Fruit fly (Drosophila melanogaster): Measurements from ENCODE around the gene CG33271.

Gene CG33271

DNA sequence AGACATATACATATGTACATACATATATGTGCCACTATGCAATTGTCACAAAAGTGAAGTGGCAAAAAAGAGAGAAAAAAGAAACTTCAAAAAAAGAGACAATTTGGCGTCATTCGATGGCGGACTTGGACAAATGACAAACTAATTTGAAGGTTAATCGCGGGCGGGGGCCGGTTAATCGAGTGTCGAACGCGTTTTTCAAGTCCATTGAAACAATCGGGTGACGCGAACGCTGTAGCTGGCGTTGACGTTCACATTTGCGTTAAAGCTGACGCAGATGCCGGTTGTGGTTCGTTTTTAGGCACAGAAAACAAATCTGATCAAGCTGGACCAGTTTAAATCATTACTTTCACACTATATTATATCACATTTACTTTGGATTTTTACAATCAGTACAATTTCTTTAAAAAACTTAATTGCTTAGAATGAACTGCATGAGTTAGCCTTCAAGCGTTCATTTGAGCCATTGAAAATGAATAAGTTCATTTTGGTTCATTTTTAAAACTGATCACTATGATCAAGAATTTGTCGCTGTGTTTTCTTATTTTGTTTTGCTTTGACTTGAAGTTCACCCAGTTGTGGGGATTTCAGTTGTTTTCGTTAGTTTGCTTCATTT lies 43.5 kb downstream of the CG33271 start (continued):
- TF ChIP-seq Fer2 (tag; optimal IDR thresholded peaks at IDR 0.05): peak; percentile 14
- peak; percentile 45 for TF ChIP-seq nmo (GFP tag; optimal IDR thresholded peaks at IDR 0.05)
- peak; percentile 9 for TF ChIP-seq CG1603 (tag; optimal IDR thresholded peaks at IDR 0.05)
- TF ChIP-seq Ssrp (tag; optimal IDR thresholded peaks at IDR 0.05): peak; percentile 36
- peak; percentile 23 for TF ChIP-seq Camta (GFP tag; optimal IDR thresholded peaks at IDR 0.05)
- no peak for TF ChIP-seq TFAM (GFP tag; optimal IDR thresholded peaks at IDR 0.05)
- TF ChIP-seq CG15696 (tag; optimal IDR thresholded peaks at IDR 0.05): no peak
- TF ChIP-seq C15 (GFP tag; IDR thresholded peaks at IDR 0.05): no peak
- TF ChIP-seq Xbp1 (GFP tag; optimal IDR thresholded peaks at IDR 0.05): peak; percentile 5
- no peak for TF ChIP-seq CG16815 (GFP tag; optimal IDR thresholded peaks at IDR 0.05)
- TF ChIP-seq al (GFP tag; IDR thresholded peaks at IDR 0.05): peak; percentile 50; the same call in 1 of the 2 replicates
- no peak for TF ChIP-seq CG14710 (tag; optimal IDR thresholded peaks at IDR 0.05)
- TF ChIP-seq hkb (optimal IDR thresholded peaks at IDR 0.05): no peak
- no peak for TF ChIP-seq hkb (GFP tag; IDR thresholded peaks at IDR 0.05)
- TF ChIP-seq CG6175 (GFP tag; IDR thresholded peaks at IDR 0.05): no peak
- TF ChIP-seq wor (GFP tag; IDR thresholded peaks at IDR 0.05): no peak
- no peak for TF ChIP-seq otp (GFP tag; IDR thresholded peaks at IDR 0.05)
- no peak for TF ChIP-seq Elba2 (GFP tag; optimal IDR thresholded peaks at IDR 0.05)
- no peak for TF ChIP-seq CG7963 (GFP tag; IDR thresholded peaks at IDR 0.05; ENCODE audit: partially characterized antibody)
- no peak for TF ChIP-seq Bdp1 (GFP tag; optimal IDR thresholded peaks at IDR 0.05)
- peak; percentile 9 for TF ChIP-seq HLH54F (GFP tag; optimal IDR thresholded peaks at IDR 0.05)
- TF ChIP-seq Dip2 (GFP tag; IDR thresholded peaks at IDR 0.05): no peak
- TF ChIP-seq cg (GFP tag; optimal IDR thresholded peaks at IDR 0.05): no peak
- TF ChIP-seq CG12942 (GFP tag; optimal IDR thresholded peaks at IDR 0.05): no peak
- TF ChIP-seq ERR (GFP tag; optimal IDR thresholded peaks at IDR 0.05): no peak
- TF ChIP-seq CG10979 (tag; optimal IDR thresholded peaks at IDR 0.05): peak; percentile 5
- TF ChIP-seq gfzf (GFP tag; optimal IDR thresholded peaks at IDR 0.05): no peak
- TF ChIP-seq Fer1 (GFP tag; optimal IDR thresholded peaks at IDR 0.05): peak; percentile 47
- no peak for TF ChIP-seq CG4707 (GFP tag; optimal IDR thresholded peaks at IDR 0.05)
- TF ChIP-seq Hr39 (optimal IDR thresholded peaks at IDR 0.05): no peak
- no peak for TF ChIP-seq CG17802 (tag; optimal IDR thresholded peaks at IDR 0.05)
- TF ChIP-seq CG17568 (GFP tag; optimal IDR thresholded peaks at IDR 0.05): peak; percentile 25
- peak; percentile 57 for TF ChIP-seq CG13624 (GFP tag; optimal IDR thresholded peaks at IDR 0.05)
- no peak for TF ChIP-seq CG32767 (GFP tag; IDR thresholded peaks at IDR 0.05)
- no peak for TF ChIP-seq run (tag; optimal IDR thresholded peaks at IDR 0.05)
- peak; percentile 36 for TF ChIP-seq CG18262 (tag; optimal IDR thresholded peaks at IDR 0.05)
- no peak for TF ChIP-seq Lpt (GFP tag; optimal IDR thresholded peaks at IDR 0.05)
- no peak for TF ChIP-seq MTF-1 (GFP tag; optimal IDR thresholded peaks at IDR 0.05; ENCODE audit: borderline replicate concordance)
- no peak for TF ChIP-seq Blimp-1 (GFP tag; optimal IDR thresholded peaks at IDR 0.05)
- TF ChIP-seq pnt (GFP tag; optimal IDR thresholded peaks at IDR 0.05): peak; percentile 36
- no peak for TF ChIP-seq Abd-B (GFP tag; optimal IDR thresholded peaks at IDR 0.05)
- no peak for TF ChIP-seq CG31365 (tag; optimal IDR thresholded peaks at IDR 0.05)
- TF ChIP-seq CG10209 (GFP tag; optimal IDR thresholded peaks at IDR 0.05): no peak
- no peak for TF ChIP-seq CG10431 (GFP tag; optimal IDR thresholded peaks at IDR 0.05)
- no peak for TF ChIP-seq CG6813 (GFP tag; optimal IDR thresholded peaks at IDR 0.05)
- no peak for TF ChIP-seq mld (GFP tag; IDR thresholded peaks at IDR 0.05; ENCODE audit: partially characterized antibody)
- TF ChIP-seq Lhr (GFP tag; optimal IDR thresholded peaks at IDR 0.05): no peak
- TF ChIP-seq Hmx (GFP tag; optimal IDR thresholded peaks at IDR 0.05): no peak
- no peak for TF ChIP-seq CG11247 (GFP tag; IDR thresholded peaks at IDR 0.05)
- no peak for TF ChIP-seq Mad (GFP tag; optimal IDR thresholded peaks at IDR 0.05)
- no peak for TF ChIP-seq Chrac-16 (GFP tag; optimal IDR thresholded peaks at IDR 0.05)

All from whole organism, embryonic.